Fruit fly (Drosophila melanogaster) whole organism, embryonic: Measurements from ENCODE around the gene Sb.

Experiments
- Ada2b ChIP-seq: fragments of 200-800 bp; sonication (Bioruptor generic); IDR thresholded peaks from 2 replicates; pipeline ENCODE4 v1.3.6; 2022; ENCODE audit warnings: missing biosample characterization, missing genetic modification characterization
- Atf3 ChIP-seq: fragments of 200-800 bp; sonication (Bioruptor generic); optimal IDR thresholded peaks from 3 replicates; lab custom pipeline; 2016; ENCODE audit warnings: missing biosample characterization, missing genetic modification characterization
- Atf6 ChIP-seq: fragments of 200-800 bp; sonication (Bioruptor generic); IDR thresholded peaks from 2 replicates; pipeline ENCODE4 v1.3.6; 2022; ENCODE audit warnings: missing biosample characterization, missing genetic modification characterization
- BtbVII ChIP-seq: fragments of 200-800 bp; sonication (Bioruptor generic); optimal IDR thresholded peaks from 3 replicates; lab custom pipeline; 2017; ENCODE audit warnings: missing biosample characterization, mild to moderate bottlenecking, missing genetic modification characterization
- CG11085 ChIP-seq: fragments of 200-800 bp; sonication (Bioruptor generic); IDR thresholded peaks from 2 replicates; pipeline ENCODE4 v1.3.6; 2022; ENCODE audit warnings: missing biosample characterization, missing genetic modification characterization
- CG12071 ChIP-seq: fragments of 200-800 bp; sonication (Bioruptor generic); optimal IDR thresholded peaks from 3 replicates; lab custom pipeline; 2018; ENCODE audit warnings: missing biosample characterization, mild to moderate bottlenecking, missing genetic modification characterization
- CG12219 ChIP-seq: fragments of 200-800 bp; sonication (Bioruptor generic); optimal IDR thresholded peaks from 3 replicates; lab custom pipeline; 2018; ENCODE audit warnings: missing biosample characterization, mild to moderate bottlenecking, missing genetic modification characterization
- CG2116 ChIP-seq: fragments of 200-800 bp; sonication (Bioruptor generic); optimal IDR thresholded peaks from 3 replicates; lab custom pipeline; 2018; ENCODE audit warnings: missing biosample characterization, mild to moderate bottlenecking, missing genetic modification characterization
- CG3065 ChIP-seq: fragments of 200-800 bp; sonication (Bioruptor generic); optimal IDR thresholded peaks from 2 replicates; lab custom pipeline; 2016; ENCODE audit warnings: missing biosample characterization, missing genetic modification characterization
- CG3407 ChIP-seq: fragments of 200-800 bp; sonication (Bioruptor generic); optimal IDR thresholded peaks from 2 replicates; lab custom pipeline; 2018; ENCODE audit warnings: missing biosample characterization, mild to moderate bottlenecking, missing genetic modification characterization
- CG3847 ChIP-seq: fragments of 200-800 bp; sonication (Bioruptor generic); IDR thresholded peaks from 2 replicates; pipeline ENCODE4 v1.3.6; 2022; ENCODE audit warnings: missing biosample characterization, missing genetic modification characterization
- CG6654 ChIP-seq: fragments of 200-800 bp; sonication (Bioruptor generic); optimal IDR thresholded peaks from 2 replicates; lab custom pipeline; 2017; ENCODE audit warnings: missing biosample characterization, mild to moderate bottlenecking, missing genetic modification characterization
- CG6765 ChIP-seq: fragments of 200-800 bp; sonication (Bioruptor generic); optimal IDR thresholded peaks from 3 replicates; lab custom pipeline; 2017; ENCODE audit warnings: missing biosample characterization, mild to moderate bottlenecking, missing genetic modification characterization
- CG7372 ChIP-seq: fragments of 200-800 bp; sonication (Bioruptor generic); IDR thresholded peaks from 2 replicates; pipeline ENCODE4 v1.3.6; 2022; ENCODE audit warnings: missing biosample characterization, missing genetic modification characterization
- Chrac-16 ChIP-seq: fragments of 200-800 bp; sonication (Bioruptor generic); optimal IDR thresholded peaks from 3 replicates; lab custom pipeline; 2016; ENCODE audit warnings: missing biosample characterization, missing genetic modification characterization
- CoRest ChIP-seq: fragments of 200-800 bp; sonication (Bioruptor generic); optimal IDR thresholded peaks from 3 replicates; lab custom pipeline; 2018; ENCODE audit warnings: missing biosample characterization, mild to moderate bottlenecking, missing genetic modification characterization, moderate library complexity
- CrebB ChIP-seq: fragments of 200-800 bp; sonication (Bioruptor generic); optimal IDR thresholded peaks from 3 replicates; lab custom pipeline; 2018; ENCODE audit warnings: missing biosample characterization, mild to moderate bottlenecking, missing genetic modification characterization
- Dfd ChIP-seq, 2 experiments: fragments of >200 bp; optimal IDR thresholded peaks; 2 replicates each; lab custom pipeline; 2017; ENCODE audit warnings: missing biosample characterization in 2 of 2, missing genetic modification characterization in 2 of 2
- Eip74EF ChIP-seq, 2 experiments: fragments of 200-800 bp in 1 of 2; fragments of >200 bp in 1 of 2; sonication (Bioruptor generic) in 1 of 2; optimal IDR thresholded peaks; 2 replicates each; lab custom pipeline; 2017 to 2019; ENCODE audit warnings: missing biosample characterization in 2 of 2, missing genetic modification characterization in 2 of 2, mild to moderate bottlenecking in 1 of 2, moderate library complexity in 1 of 2
- Fer3 ChIP-seq: fragments of 200-800 bp; sonication (Bioruptor generic); optimal IDR thresholded peaks from 2 replicates; lab custom pipeline; 2018; ENCODE audit warnings: missing biosample characterization, mild to moderate bottlenecking, missing genetic modification characterization, moderate library complexity
- HLH3B ChIP-seq: fragments of 200-800 bp; sonication (Bioruptor generic); IDR thresholded peaks from 2 replicates; pipeline ENCODE4 v1.3.6; 2022; ENCODE audit warnings: missing biosample characterization, missing genetic modification characterization
- HLH4C ChIP-seq: fragments of 200-800 bp; sonication (Bioruptor generic); IDR thresholded peaks from 3 replicates; pipeline ENCODE4 v1.3.6; 2022; ENCODE audit warnings: missing biosample characterization, missing genetic modification characterization; ENCODE audit not compliant: partially characterized antibody
- Hr39 ChIP-seq: fragments of >200 bp; optimal IDR thresholded peaks from 2 replicates; lab custom pipeline; 2017
- Meics ChIP-seq: fragments of 200-800 bp; sonication (Bioruptor generic); optimal IDR thresholded peaks from 2 replicates; lab custom pipeline; 2017; ENCODE audit warnings: missing biosample characterization, mild to moderate bottlenecking, missing genetic modification characterization
- NK7.1 ChIP-seq: fragments of 200-800 bp; sonication (Bioruptor generic); optimal IDR thresholded peaks from 3 replicates; lab custom pipeline; 2016; ENCODE audit warnings: missing biosample characterization, missing genetic modification characterization
- Ptx1 ChIP-seq: fragments of 200-800 bp; sonication (Bioruptor generic); IDR thresholded peaks from 2 replicates; pipeline ENCODE4 v1.3.6; 2022; ENCODE audit warnings: missing biosample characterization, missing genetic modification characterization
- Ravus ChIP-seq: fragments of 200-800 bp; sonication (Bioruptor generic); IDR thresholded peaks from 2 replicates; pipeline ENCODE4 v1.3.6; 2022; ENCODE audit warnings: missing biosample characterization, missing genetic modification characterization
- Sox102F ChIP-seq: fragments of 200-800 bp; sonication (Bioruptor generic); optimal IDR thresholded peaks from 2 replicates; lab custom pipeline; 2018; ENCODE audit warnings: missing biosample characterization, mild to moderate bottlenecking, missing genetic modification characterization, moderate library complexity
- TFAM ChIP-seq: fragments of 200-800 bp; sonication (Bioruptor generic); optimal IDR thresholded peaks from 2 replicates; lab custom pipeline; 2017; ENCODE audit warnings: missing biosample characterization, missing genetic modification characterization, inconsistent platforms
- Usf ChIP-seq: fragments of 200-800 bp; sonication (Bioruptor generic); optimal IDR thresholded peaks from 2 replicates; lab custom pipeline; 2017; ENCODE audit warnings: missing genotype, missing biosample characterization, missing genetic modification characterization
- amos ChIP-seq: fragments of 200-800 bp; sonication (Bioruptor generic); IDR thresholded peaks from 2 replicates; pipeline ENCODE4 v1.3.6; 2022; ENCODE audit warnings: missing biosample characterization, missing genetic modification characterization; ENCODE audit not compliant: partially characterized antibody
- ash1 ChIP-seq: fragments of 200-800 bp; sonication (Bioruptor generic); optimal IDR thresholded peaks from 2 replicates; lab custom pipeline; 2018; ENCODE audit warnings: missing biosample characterization, mild to moderate bottlenecking, missing genetic modification characterization
- bcd ChIP-seq: fragments of 200-800 bp; sonication (Bioruptor generic); optimal IDR thresholded peaks from 2 replicates; lab custom pipeline; 2017; ENCODE audit warnings: missing biosample characterization, mild to moderate bottlenecking, missing genetic modification characterization
- bigmax ChIP-seq: fragments of 200-800 bp; sonication (Bioruptor generic); optimal IDR thresholded peaks from 2 replicates; lab custom pipeline; 2018; ENCODE audit warnings: missing biosample characterization, mild to moderate bottlenecking, missing genetic modification characterization
- cg ChIP-seq: fragments of 200-800 bp; sonication (Bioruptor generic); optimal IDR thresholded peaks from 3 replicates; lab custom pipeline; 2019; ENCODE audit warnings: missing biosample characterization, mild to moderate bottlenecking, missing genetic modification characterization, moderate library complexity
- ci ChIP-seq: fragments of 200-800 bp; sonication (Bioruptor generic); IDR thresholded peaks from 3 replicates; pipeline ENCODE4 v1.3.6; 2022; ENCODE audit warnings: missing biosample characterization, missing genetic modification characterization
- dmrt99B ChIP-seq: fragments of 200-800 bp; sonication (Bioruptor generic); optimal IDR thresholded peaks from 2 replicates; lab custom pipeline; 2018; ENCODE audit warnings: missing biosample characterization, mild to moderate bottlenecking, missing genetic modification characterization, moderate library complexity
- emc ChIP-seq: fragments of 200-800 bp; sonication (Bioruptor generic); optimal IDR thresholded peaks from 2 replicates; lab custom pipeline; 2016; ENCODE audit warnings: missing biosample characterization, missing genetic modification characterization
- fru ChIP-seq: fragments of >200 bp; optimal IDR thresholded peaks from 2 replicates; lab custom pipeline; 2017
- gem ChIP-seq: fragments of 200-800 bp; sonication (Bioruptor generic); optimal IDR thresholded peaks from 2 replicates; lab custom pipeline; 2019; ENCODE audit warnings: missing biosample characterization, mild to moderate bottlenecking, missing genetic modification characterization, moderate library complexity
- gsb ChIP-seq: fragments of 200-800 bp; sonication (Bioruptor generic); IDR thresholded peaks from 2 replicates; pipeline ENCODE4 v1.3.6; 2022; ENCODE audit warnings: missing biosample characterization, missing genetic modification characterization
- inv ChIP-seq: fragments of 200-800 bp; sonication (Bioruptor generic); IDR thresholded peaks from 2 replicates; pipeline ENCODE4 v1.3.6; 2022; ENCODE audit warnings: missing biosample characterization, missing genetic modification characterization; ENCODE audit not compliant: partially characterized antibody
- kni ChIP-seq: fragments of 200-800 bp; sonication (Bioruptor generic); optimal IDR thresholded peaks from 3 replicates; lab custom pipeline; 2017; ENCODE audit warnings: mild to moderate bottlenecking, missing biosample characterization, missing genetic modification reagents, missing genetic modification characterization
- prd ChIP-seq, 3 experiments: fragments of >200 bp in 2 of 3; fragments of 200-800 bp in 1 of 3; sonication (Bioruptor generic) in 1 of 3; optimal IDR thresholded peaks in 2 of 3; IDR thresholded peaks in 1 of 3; 2 replicates in 2 of 3; 3 replicates in 1 of 3; pipeline versions ENCODE4 v1.3.6 to Lab custom; 2017 to 2022; ENCODE audit warnings: missing biosample characterization in 1 of 3, missing genetic modification characterization in 1 of 3
- pum ChIP-seq: fragments of 200-800 bp; sonication (Bioruptor generic); optimal IDR thresholded peaks from 2 replicates; lab custom pipeline; 2016; ENCODE audit warnings: missing biosample characterization, missing genetic modification characterization
- run ChIP-seq: fragments of 200-800 bp; sonication (Bioruptor generic); optimal IDR thresholded peaks from 3 replicates; lab custom pipeline; 2018; ENCODE audit warnings: missing biosample characterization, mild to moderate bottlenecking, missing genetic modification characterization
- so ChIP-seq: fragments of 200-800 bp; sonication (Bioruptor generic); IDR thresholded peaks from 3 replicates; pipeline ENCODE4 v1.3.6; 2022; ENCODE audit warnings: missing biosample characterization, missing genetic modification characterization
- sr ChIP-seq: fragments of 200-800 bp; sonication (Bioruptor generic); IDR thresholded peaks from 3 replicates; pipeline ENCODE4 v1.3.6; 2022; ENCODE audit warnings: missing biosample characterization, missing genetic modification characterization
- ssp ChIP-seq: fragments of 200-800 bp; sonication (Bioruptor generic); IDR thresholded peaks from 2 replicates; pipeline ENCODE4 v1.3.6; 2022; ENCODE audit warnings: missing biosample characterization, missing genetic modification characterization

The Sb gene

DNA sequence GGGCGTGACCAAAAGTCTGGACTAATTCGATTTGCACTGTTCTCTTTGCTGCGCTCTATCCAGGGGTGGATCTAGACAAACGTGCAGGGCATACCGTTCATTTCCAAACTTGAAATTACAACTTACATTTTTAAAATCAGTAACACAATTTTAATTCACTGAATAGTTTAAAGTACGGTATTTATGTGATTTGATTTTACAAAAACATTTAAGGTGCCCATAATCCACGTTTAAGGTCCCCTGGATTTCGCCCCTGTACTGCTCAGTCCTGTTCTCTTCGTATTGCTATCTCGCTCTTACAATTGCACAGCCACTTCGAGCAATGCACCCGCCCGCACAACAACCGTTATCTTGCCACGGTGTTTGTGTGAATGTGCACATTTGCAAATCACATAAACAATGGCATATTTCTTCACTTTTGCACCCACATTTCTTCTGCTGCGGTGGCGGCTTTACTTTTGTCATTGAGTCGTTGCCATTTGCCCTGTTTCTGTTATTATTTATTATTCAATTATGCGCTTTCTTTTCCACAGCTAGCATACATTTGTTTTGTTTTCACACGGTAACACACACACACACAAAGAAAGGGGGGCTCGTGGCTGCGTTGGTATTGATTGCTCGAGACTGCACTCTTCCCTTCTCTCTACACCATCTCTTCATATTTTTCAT lies 18.2 kb upstream of the Sb start (continued):
- TF ChIP-seq CG6654 (GFP tag; lab: Kevin White, UChicago) (peak; percentile 35), CG11085 (peak; percentile 54; the same call in 1 of the 2 replicates), Meics (peak; percentile 54), kni (no peak), fru (lab: Kevin White, UChicago) (no peak), Fer3 (tag; lab: Kevin White, UChicago) (peak; percentile 55), CG6765 (GFP tag; lab: Kevin White, UChicago) (no peak), pum (GFP tag; lab: Kevin White, UChicago) (peak; percentile 84), CG3407 (peak; percentile 56), Ada2b (peak; percentile 79), CG3065 (no peak), HLH4C (GFP tag; lab: Robert Waterston, UW) (no peak), CG12071 (GFP tag; lab: Kevin White, UChicago) (peak; percentile 24), NK7.1 (GFP tag; lab: Kevin White, UChicago) (peak; percentile 55), Hr39 (no peak), Eip74EF (GFP tag; optimal IDR thresholded peaks at IDR 0.05; lab: Kevin White, UChicago) (peak in 1 of 2 experiments; percentile 30), Usf (GFP tag; lab: Kevin White, UChicago) (peak; percentile 42), bcd (peak; percentile 51), prd (optimal IDR thresholded peaks at IDR 0.05; lab: Kevin White, UChicago) (no peak), prd (GFP tag; IDR thresholded peaks at IDR 0.05; lab: Robert Waterston, UW) (peak; percentile 96), TFAM (GFP tag; lab: Kevin White, UChicago) (peak; percentile 33), sr (GFP tag; lab: Robert Waterston, UW) (no peak), CG3847 (peak; percentile 50), CG7372 (GFP tag; lab: Robert Waterston, UW) (peak; percentile 53; the same call in 1 of the 2 replicates), HLH3B (GFP tag; lab: Robert Waterston, UW) (peak; percentile 77), Ravus (no peak; the same call in 1 of the 2 replicates), CrebB (tag; lab: Kevin White, UChicago) (peak; percentile 39), Atf6 (GFP tag; lab: Robert Waterston, UW) (0 out of 2 replicates have a peak, but pooled peaks have one; percentile 34), Dfd (GFP tag; optimal IDR thresholded peaks at IDR 0.05; lab: Kevin White, UChicago) (no peak), cg (GFP tag; lab: Kevin White, UChicago) (peak; percentile 82), inv (GFP tag; lab: Robert Waterston, UW) (peak; percentile 32; the same call in 1 of the 2 replicates), bigmax (no peak), BtbVII (GFP tag; lab: Kevin White, UChicago) (no peak), Sox102F (GFP tag; lab: Kevin White, UChicago) (peak; percentile 85), Chrac-16 (GFP tag; lab: Kevin White, UChicago) (peak; percentile 86), dmrt99B (tag; lab: Kevin White, UChicago) (peak; percentile 85), emc (GFP tag; lab: Kevin White, UChicago) (peak; percentile 24), amos (GFP tag; lab: Robert Waterston, UW) (peak; percentile 60), Ptx1 (GFP tag; lab: Robert Waterston, UW) (peak; percentile 84), CG2116 (GFP tag; lab: Kevin White, UChicago) (peak; percentile 9), run (tag; lab: Kevin White, UChicago) (peak; percentile 49), ssp (peak; percentile 66), CG12219 (GFP tag; lab: Kevin White, UChicago) (peak; percentile 72), ci (GFP tag; lab: Robert Waterston, UW) (peak; percentile 89), Atf3 (GFP tag; lab: Kevin White, UChicago) (peak; percentile 82), so (GFP tag; lab: Robert Waterston, UW) (no peak; the same call in 2 of the 3 replicates), CoRest (peak; percentile 74), ash1 (GFP tag; lab: Kevin White, UChicago) (no peak), gsb (peak; percentile 54), gem (tag; lab: Kevin White, UChicago) (peak; percentile 86)
